Fruit fly (Drosophila melanogaster): ENCODE results near the gene Klp3A.

The Klp3A gene

DNA sequence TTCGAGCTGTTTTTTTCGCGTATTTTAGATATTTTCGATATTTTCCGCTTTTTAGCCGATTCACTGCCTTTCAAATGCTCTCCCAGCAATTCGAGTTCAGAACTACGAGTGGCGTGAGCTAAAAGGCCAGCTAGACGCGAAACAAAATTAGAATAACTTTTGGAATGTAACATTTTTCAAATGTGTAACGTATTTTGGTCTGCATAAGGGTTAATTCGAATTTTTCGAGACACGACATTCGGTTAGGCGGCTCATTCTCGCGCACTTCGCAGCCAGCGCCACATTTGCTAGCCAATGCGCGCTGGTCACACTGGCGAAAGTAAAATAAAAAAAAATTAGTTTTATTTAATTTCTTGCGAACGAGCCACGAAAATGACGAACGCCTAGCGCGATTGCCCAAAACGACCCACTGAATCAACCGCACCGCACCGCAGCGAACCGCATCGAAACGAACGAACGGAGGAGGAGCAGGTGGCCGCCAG is 20.7 kb upstream of the Klp3A start, which contains the start of the genes brv3 and Pi4KIIIalpha (continued):
- no peak for TF ChIP-seq CG7556 (GFP tag; optimal IDR thresholded peaks at IDR 0.05)
- TF ChIP-seq toy (GFP tag; IDR thresholded peaks at IDR 0.05): no peak
- no peak for TF ChIP-seq lbe (GFP tag; optimal IDR thresholded peaks at IDR 0.05)
- TF ChIP-seq CG7786 (GFP tag; optimal IDR thresholded peaks at IDR 0.05): no peak
- TF ChIP-seq pho (GFP tag; optimal IDR thresholded peaks at IDR 0.05): no peak
- TF ChIP-seq CG4617 (GFP tag; optimal IDR thresholded peaks at IDR 0.05; ENCODE audit: borderline replicate concordance): peak; percentile 71
- TF ChIP-seq CG14050 (GFP tag; IDR thresholded peaks at IDR 0.05): no peak
- peak; percentile 33 for TF ChIP-seq nmo (GFP tag; optimal IDR thresholded peaks at IDR 0.05)
- no peak for TF ChIP-seq ssp (GFP tag; IDR thresholded peaks at IDR 0.05)
- TF ChIP-seq CG32772 (GFP tag; IDR thresholded peaks at IDR 0.05): peak; percentile 41; the same call in 1 of the 2 replicates
- no peak for TF ChIP-seq E2f1 (GFP tag; IDR thresholded peaks at IDR 0.05)
- TF ChIP-seq CG14710 (tag; optimal IDR thresholded peaks at IDR 0.05): peak; percentile 32
- TF ChIP-seq CTCF (GFP tag; optimal IDR thresholded peaks at IDR 0.05): no peak
- no peak for TF ChIP-seq tap (tag; optimal IDR thresholded peaks at IDR 0.05)
- TF ChIP-seq az2 (GFP tag; optimal IDR thresholded peaks at IDR 0.05): no peak
- no peak for TF ChIP-seq Ets65A (GFP tag)
- TF ChIP-seq CG10959 (GFP tag; IDR thresholded peaks at IDR 0.05): peak; percentile 99
- peak; percentile 34; the same call in 1 of the 2 replicates for TF ChIP-seq CG13287 (GFP tag; IDR thresholded peaks at IDR 0.05; ENCODE audit: partially characterized antibody)
- no peak for TF ChIP-seq TFAM (GFP tag; optimal IDR thresholded peaks at IDR 0.05)
- TF ChIP-seq zf30C (GFP tag; optimal IDR thresholded peaks at IDR 0.05): no peak
- TF ChIP-seq gce (GFP tag; IDR thresholded peaks at IDR 0.05): no peak
- TF ChIP-seq lilli (GFP tag; optimal IDR thresholded peaks at IDR 0.05): no peak
- TF ChIP-seq bigmax (GFP tag; optimal IDR thresholded peaks at IDR 0.05): no peak
- no peak for TF ChIP-seq shn (GFP tag; optimal IDR thresholded peaks at IDR 0.05)
- no peak for TF ChIP-seq Nf-YC (tag; optimal IDR thresholded peaks at IDR 0.05)
- no peak for TF ChIP-seq peb (GFP tag; IDR thresholded peaks at IDR 0.05)
- TF ChIP-seq CG9876 (GFP tag; optimal IDR thresholded peaks at IDR 0.05): no peak

DNA sequence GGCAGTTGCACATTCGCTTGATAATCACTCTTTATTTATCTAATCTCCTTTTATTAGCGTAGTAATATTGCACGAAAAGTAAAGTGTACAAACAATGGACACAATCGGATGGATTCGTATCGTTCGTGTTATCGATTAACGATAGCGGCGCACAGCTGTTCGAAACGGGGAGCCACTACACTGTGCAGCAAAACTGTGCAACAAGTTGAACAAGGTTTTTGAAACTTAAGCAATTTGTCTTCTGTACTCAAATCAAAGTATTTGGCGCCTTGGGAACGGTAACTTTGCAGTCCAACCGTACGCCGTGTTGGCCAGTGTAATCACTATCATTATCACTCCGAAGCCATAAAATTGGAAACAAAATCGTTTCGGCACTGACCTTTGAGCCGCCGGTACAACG is 15.8 kb upstream of the Klp3A start, which contains the start of the genes Tsp3A and Seipin:
TSS of gene Tsp3A (minus strand) at position 88 of the 400 bp plus-strand sequence.
TSS of gene Seipin (plus strand) at position 149 of the 400 bp plus-strand sequence.
- TF ChIP-seq croc (GFP tag; conservative IDR thresholded peaks at IDR 0.05): peak; percentile 36; the same call in 2 of the 3 replicates
- TF ChIP-seq bsh (GFP tag; optimal IDR thresholded peaks at IDR 0.05): peak; percentile 68 to 78
- TF ChIP-seq slp2 (GFP tag; optimal IDR thresholded peaks at IDR 0.05): peak; percentile 75
- peak; percentile 94 for TF ChIP-seq CG11456 (GFP tag; IDR thresholded peaks at IDR 0.05)
- TF ChIP-seq Fer2 (tag; optimal IDR thresholded peaks at IDR 0.05): peak; percentile 65
- TF ChIP-seq HLHmδ (GFP tag; optimal IDR thresholded peaks at IDR 0.05): no peak
- peak; percentile 82 for TF ChIP-seq HLH54F (GFP tag; optimal IDR thresholded peaks at IDR 0.05)
- TF ChIP-seq C15 (GFP tag; IDR thresholded peaks at IDR 0.05): peak; percentile 62; the same call in 1 of the 3 replicates
- peak; percentile 58 for TF ChIP-seq ewg (GFP tag; optimal IDR thresholded peaks at IDR 0.05)
- peak; percentile 39 for TF ChIP-seq CTCF (GFP tag; optimal IDR thresholded peaks at IDR 0.05)
- peak; percentile 76 for TF ChIP-seq CG10274 (GFP tag; optimal IDR thresholded peaks at IDR 0.05)
- TF ChIP-seq row (GFP tag; IDR thresholded peaks at IDR 0.05): peak; percentile 91
- TF ChIP-seq CG13624 (GFP tag; optimal IDR thresholded peaks at IDR 0.05): peak; percentile 90
- no peak for TF ChIP-seq Lpt (GFP tag; optimal IDR thresholded peaks at IDR 0.05)
- peak; percentile 70 for TF ChIP-seq bbx (GFP tag; IDR thresholded peaks at IDR 0.05; ENCODE audit: partially characterized antibody)
- TF ChIP-seq CG6791 (GFP tag; IDR thresholded peaks at IDR 0.05; ENCODE audit: partially characterized antibody): peak; percentile 58; the same call in 2 of the 3 replicates
- TF ChIP-seq seq (GFP tag; IDR thresholded peaks at IDR 0.05): peak; percentile 84
- peak; percentile 72 for TF ChIP-seq CG12744 (GFP tag; optimal IDR thresholded peaks at IDR 0.05)
- peak; percentile 85 for TF ChIP-seq gsb (GFP tag; IDR thresholded peaks at IDR 0.05)
- no peak for TF ChIP-seq Spps (tag; optimal IDR thresholded peaks at IDR 0.05)
- peak; percentile 74 for TF ChIP-seq CG1792 (GFP tag; optimal IDR thresholded peaks at IDR 0.05)
- TF ChIP-seq CG9797 (GFP tag; optimal IDR thresholded peaks at IDR 0.05): peak; percentile 10
- TF ChIP-seq CG10543 (GFP tag; optimal IDR thresholded peaks at IDR 0.05): peak; percentile 70
- no peak for TF ChIP-seq hkb (optimal IDR thresholded peaks at IDR 0.05)
- peak; percentile 90 for TF ChIP-seq hkb (GFP tag; IDR thresholded peaks at IDR 0.05)
- peak; percentile 62; the same call in 1 of the 2 replicates for TF ChIP-seq CG10321 (GFP tag; IDR thresholded peaks at IDR 0.05)
- TF ChIP-seq Poxn (GFP tag; IDR thresholded peaks at IDR 0.05): peak; percentile 41; the same call in 1 of the 2 replicates

Data from whole organism, embryonic.